Worm (Caenorhabditis elegans) whole organism, late embryonic: Measurements from ENCODE around the gene F59B1.6.
A peak's percentile ranks its signal among the peaks of the same experiment; 100 is the strongest.

ENCODE experiments used
- C08G9.2 ChIP-seq: sonication (generic microtip); optimal IDR thresholded peaks from 2 replicates; lab custom pipeline; 2016; ENCODE audit warnings: mild to moderate bottlenecking, missing genetic modification characterization, moderate library complexity, missing compliant biosample characterization
- F13H6.1 ChIP-seq: sonication (generic microtip); optimal IDR thresholded peaks from 2 replicates; lab custom pipeline; 2016; ENCODE audit warnings: missing genetic modification characterization, missing compliant biosample characterization
- K02D7.2 ChIP-seq: sonication (generic microtip); optimal IDR thresholded peaks from 2 replicates; lab custom pipeline; 2017; ENCODE audit warnings: mild to moderate bottlenecking, missing genetic modification characterization, missing compliant biosample characterization
- K09A11.1 ChIP-seq: sonication (generic microtip); optimal IDR thresholded peaks from 2 replicates; lab custom pipeline; 2017; ENCODE audit warnings: antibody characterized with exemption, mild to moderate bottlenecking, missing genetic modification characterization, missing compliant biosample characterization; ENCODE audit not compliant: insufficient read depth
- ama-1 ChIP-seq: fragments of 150-350 bp; optimal IDR thresholded peaks from 2 replicates; lab custom pipeline; 2014
- ceh-14 ChIP-seq: sonication (generic microtip); optimal IDR thresholded peaks from 2 replicates; lab custom pipeline; 2016; ENCODE audit warnings: missing genotype, missing genetic modification characterization, missing compliant biosample characterization
- ceh-18 ChIP-seq: sonication (generic microtip); optimal IDR thresholded peaks from 2 replicates; lab custom pipeline; 2016; ENCODE audit warnings: missing genetic modification characterization, missing compliant biosample characterization
- ceh-19 ChIP-seq: fragments of 200-800 bp; sonication (Bioruptor generic); optimal IDR thresholded peaks from 2 replicates; lab custom pipeline; 2018; ENCODE audit warnings: mild to moderate bottlenecking, missing genetic modification characterization, missing compliant biosample characterization
- ceh-22 ChIP-seq: sonication (generic microtip); optimal IDR thresholded peaks from 2 replicates; lab custom pipeline; 2017; ENCODE audit warnings: missing biosample characterization, missing genetic modification characterization
- ceh-24 ChIP-seq: sonication (generic microtip); optimal IDR thresholded peaks from 2 replicates; lab custom pipeline; 2016; ENCODE audit warnings: mild to moderate bottlenecking, missing genetic modification characterization, missing compliant biosample characterization
- dmd-4 ChIP-seq: sonication (generic microtip); optimal IDR thresholded peaks from 2 replicates; lab custom pipeline; 2016; ENCODE audit warnings: borderline replicate concordance, missing genetic modification characterization, missing compliant biosample characterization
- elt-2 ChIP-seq: sonication (generic microtip); optimal IDR thresholded peaks from 2 replicates; lab custom pipeline; 2016; ENCODE audit warnings: missing genetic modification reagents, missing genetic modification characterization, missing compliant biosample characterization
- eyg-1 ChIP-seq: sonication (generic microtip); optimal IDR thresholded peaks from 2 replicates; lab custom pipeline; 2016; ENCODE audit warnings: missing genotype, missing genetic modification characterization, missing compliant biosample characterization
- fax-1 ChIP-seq: sonication (generic microtip); optimal IDR thresholded peaks from 2 replicates; lab custom pipeline; 2016; ENCODE audit warnings: missing genotype, missing genetic modification characterization, missing compliant biosample characterization
- hlh-13 ChIP-seq: fragments of 200-800 bp; sonication (Bioruptor generic); optimal IDR thresholded peaks from 2 replicates; lab custom pipeline; 2018; ENCODE audit warnings: mild to moderate bottlenecking, missing genetic modification characterization, missing compliant biosample characterization
- hlh-15 ChIP-seq: sonication (generic microtip); optimal IDR thresholded peaks from 2 replicates; lab custom pipeline; 2016; ENCODE audit warnings: missing genetic modification characterization, missing compliant biosample characterization
- madf-2 ChIP-seq: sonication (generic microtip); optimal IDR thresholded peaks from 2 replicates; lab custom pipeline; 2017; ENCODE audit warnings: missing genetic modification characterization, missing compliant biosample characterization
- mec-3 ChIP-seq: sonication (generic microtip); optimal IDR thresholded peaks from 2 replicates; lab custom pipeline; 2016; ENCODE audit warnings: borderline replicate concordance, missing genetic modification characterization, missing compliant biosample characterization
- npax-4 ChIP-seq: sonication (generic microtip); optimal IDR thresholded peaks from 2 replicates; lab custom pipeline; 2016; ENCODE audit warnings: missing genetic modification characterization, missing compliant biosample characterization
- pag-3 ChIP-seq: sonication (generic microtip); optimal IDR thresholded peaks from 2 replicates; lab custom pipeline; 2016; ENCODE audit warnings: missing compliant biosample characterization, missing genetic modification characterization, borderline replicate concordance
- pat-9 ChIP-seq: fragments of 200-800 bp; sonication (Bioruptor generic); optimal IDR thresholded peaks from 2 replicates; lab custom pipeline; 2018; ENCODE audit warnings: mild to moderate bottlenecking, missing genetic modification characterization, moderate library complexity, missing compliant biosample characterization
- pha-2 ChIP-seq: sonication (generic microtip); optimal IDR thresholded peaks from 2 replicates; lab custom pipeline; 2017; ENCODE audit warnings: mild to moderate bottlenecking, missing genetic modification characterization, missing compliant biosample characterization
- pha-4 ChIP-seq: fragments of 150-350 bp; optimal IDR thresholded peaks from 2 replicates; lab custom pipeline; 2018; ENCODE audit warnings: missing biosample characterization, missing genetic modification reagents, missing genetic modification characterization
- pros-1 ChIP-seq: fragments of 150-350 bp; optimal IDR thresholded peaks from 2 replicates; lab custom pipeline; 2014; ENCODE audit warnings: missing biosample characterization, missing genetic modification reagents, missing genetic modification characterization
- ref-2 ChIP-seq: sonication (generic microtip); optimal IDR thresholded peaks from 2 replicates; lab custom pipeline; 2016; ENCODE audit warnings: missing genetic modification characterization, missing compliant biosample characterization
- rnt-1 ChIP-seq: sonication (generic microtip); optimal IDR thresholded peaks from 2 replicates; lab custom pipeline; 2016; ENCODE audit warnings: missing genetic modification characterization, missing compliant biosample characterization
- sdc-2 ChIP-seq: sonication (generic microtip); optimal IDR thresholded peaks from 2 replicates; lab custom pipeline; 2016; ENCODE audit warnings: missing genotype, missing genetic modification characterization, missing compliant biosample characterization
- sox-4 ChIP-seq: sonication (generic microtip); optimal IDR thresholded peaks from 2 replicates; lab custom pipeline; 2017; ENCODE audit warnings: mild to moderate bottlenecking, missing genetic modification characterization, inconsistent platforms, missing compliant biosample characterization
- tbx-2 ChIP-seq: sonication (generic microtip); optimal IDR thresholded peaks from 2 replicates; lab custom pipeline; 2016; ENCODE audit warnings: missing genetic modification characterization, missing compliant biosample characterization
- unc-3 ChIP-seq, 2 experiments: fragments of 200-800 bp in 1 of 2; sonication (Bioruptor generic) in 1 of 2; sonication (generic microtip) in 1 of 2; conservative IDR thresholded peaks in 1 of 2; optimal IDR thresholded peaks in 1 of 2; 2 replicates each; pipeline versions ENCODE4 v1.3.6 to Lab custom; 2016 to 2022; ENCODE audit warnings: missing compliant biosample characterization in 2 of 2, missing genetic modification characterization in 2 of 2, missing genetic modification reagents in 1 of 2
- unc-42 ChIP-seq: sonication (generic microtip); optimal IDR thresholded peaks from 2 replicates; lab custom pipeline; 2016; ENCODE audit warnings: missing genotype, missing genetic modification characterization, missing compliant biosample characterization

Gene F59B1.6

ce11 chrV:3649473-3649872 lies 18.0 kb upstream of the F59B1.6 start, which contains the start of gene str-114:
str-114 (plus strand) TSS chrV:3649773.
- TF ChIP-seq ama-1 (lab: Kevin White, UChicago), result no peak
- TF ChIP-seq ref-2 (tag; lab: Kevin White, UChicago), result no peak
- TF ChIP-seq dmd-4 (tag; lab: Kevin White, UChicago), result no peak
- TF ChIP-seq eyg-1 (tag; lab: Kevin White, UChicago), result no peak
- TF ChIP-seq pha-4 (tag; lab: Kevin White, UChicago), result no peak
- no peak for TF ChIP-seq pag-3 (tag; lab: Kevin White, UChicago)
- no peak for TF ChIP-seq pha-2
- no peak for TF ChIP-seq unc-3 (GFP tag; conservative IDR thresholded peaks at IDR 0.05; lab: Robert Waterston, UW)
- TF ChIP-seq unc-3 (tag; optimal IDR thresholded peaks at IDR 0.05; lab: Kevin White, UChicago), result no peak
- no peak for TF ChIP-seq pat-9
- TF ChIP-seq hlh-15, result no peak
- TF ChIP-seq ceh-22 (tag; lab: Kevin White, UChicago), result no peak
- no peak for TF ChIP-seq npax-4 (tag; lab: Kevin White, UChicago)
- no peak for TF ChIP-seq sox-4 (tag; lab: Kevin White, UChicago)
- no peak for TF ChIP-seq ceh-19
- TF ChIP-seq ceh-14 (tag; lab: Kevin White, UChicago), result no peak
- no peak for TF ChIP-seq ceh-18
- no peak for TF ChIP-seq madf-2 (tag; lab: Kevin White, UChicago)

DNA sequence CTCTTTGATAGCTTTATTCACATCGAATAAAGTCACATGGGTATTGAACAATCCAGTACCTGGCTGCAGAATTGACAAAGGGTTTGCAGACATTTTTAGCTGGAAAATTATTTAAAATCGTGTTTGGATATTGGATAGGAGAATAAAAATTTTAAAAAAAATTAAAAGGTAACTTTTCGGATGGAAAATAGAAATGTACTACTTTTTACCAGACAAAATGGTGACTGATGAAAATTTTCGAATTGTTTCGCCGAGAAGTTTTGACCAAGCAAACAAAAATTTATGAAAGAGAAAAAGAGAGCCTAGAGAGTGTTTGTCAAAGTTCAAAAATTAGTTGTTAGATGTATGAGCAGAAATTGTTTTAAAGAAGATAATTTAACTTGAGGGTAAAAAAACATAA lies 16.4 kb upstream of the F59B1.6 start, which contains the start of gene F59B1.10:
Gene F59B1.10 (minus strand): TSS at position 101 of the 400 bp plus-strand sequence.
- TF ChIP-seq ceh-22 (tag; lab: Kevin White, UChicago) (no peak), pha-4 (tag; lab: Kevin White, UChicago) (no peak)

ce11 chrV:3644193-3644693 lies 12.8 kb upstream of the F59B1.6 start, which contains the start of gene F59B1.8:
F59B1.8 (minus strand) TSS chrV:3644243.
- peak; percentile 37 for TF ChIP-seq elt-2 (tag; lab: Kevin White, UChicago)
- no peak for TF ChIP-seq F13H6.1 (tag; lab: Kevin White, UChicago)
- TF ChIP-seq hlh-15, result no peak
- TF ChIP-seq tbx-2 (tag; lab: Kevin White, UChicago), result peak; percentile 18
- TF ChIP-seq rnt-1 (tag; lab: Kevin White, UChicago), result no peak

- no peak for TF ChIP-seq ceh-24 (tag; lab: Kevin White, UChicago)
Observed at ce11 chrV:3639873-3640272, 8.4 kb upstream of the F59B1.6 start.

- TF ChIP-seq hlh-13 (GFP tag; lab: Kevin White, UChicago) (no peak), fax-1 (tag; lab: Kevin White, UChicago) (no peak), C08G9.2 (tag; lab: Kevin White, UChicago) (no peak), rnt-1 (tag; lab: Kevin White, UChicago) (no peak), mec-3 (tag; lab: Kevin White, UChicago) (no peak), pag-3 (tag; lab: Kevin White, UChicago) (no peak), K09A11.1 (tag; lab: Kevin White, UChicago) (no peak), madf-2 (tag; lab: Kevin White, UChicago) (no peak), sdc-2 (tag; lab: Kevin White, UChicago) (no peak), ceh-22 (tag; lab: Kevin White, UChicago) (no peak), unc-42 (tag; lab: Kevin White, UChicago) (no peak), pros-1 (tag; lab: Kevin White, UChicago) (no peak), eyg-1 (tag; lab: Kevin White, UChicago) (no peak), K02D7.2 (tag; lab: Kevin White, UChicago) (no peak)
Observed at ce11 chrV:3637086-3637485, 5.6 kb upstream of the F59B1.6 start, which contains the start of gene srx-41. srx-41 (minus strand) TSS chrV:3637186.
